Fruit fly (Drosophila melanogaster) whole organism, embryonic: Measurements from ENCODE around the gene Fam92.

ENCODE experiments used
- CG1024 ChIP-seq: fragments of 200-800 bp; sonication (Bioruptor generic); IDR thresholded peaks from 2 replicates; pipeline ENCODE4 v1.3.6; 2022; ENCODE audit warnings: missing biosample characterization, missing genetic modification characterization
- CG11504 ChIP-seq: fragments of 200-800 bp; sonication (Bioruptor generic); optimal IDR thresholded peaks from 3 replicates; lab custom pipeline; 2019; ENCODE audit warnings: missing biosample characterization, mild to moderate bottlenecking, missing genetic modification characterization, moderate library complexity
- CG12236 ChIP-seq: fragments of 200-800 bp; sonication (Bioruptor generic); optimal IDR thresholded peaks from 2 replicates; lab custom pipeline; 2016; ENCODE audit warnings: missing biosample characterization, missing genetic modification characterization
- CG14667 ChIP-seq: fragments of 200-800 bp; sonication (Bioruptor generic); IDR thresholded peaks from 2 replicates; pipeline ENCODE4 v1.3.6; 2022; ENCODE audit warnings: missing biosample characterization, missing genetic modification characterization
- CG15601 ChIP-seq: fragments of 200-800 bp; sonication (Bioruptor generic); optimal IDR thresholded peaks from 3 replicates; lab custom pipeline; 2019; ENCODE audit warnings: missing biosample characterization, mild to moderate bottlenecking, missing genetic modification characterization, moderate library complexity
- CG16863 ChIP-seq: fragments of 200-800 bp; sonication (Bioruptor generic); optimal IDR thresholded peaks from 3 replicates; lab custom pipeline; 2016; ENCODE audit warnings: missing biosample characterization, missing genetic modification characterization
- CG17568 ChIP-seq: fragments of 200-800 bp; sonication (Bioruptor generic); optimal IDR thresholded peaks from 2 replicates; lab custom pipeline; 2018; ENCODE audit warnings: missing biosample characterization, mild to moderate bottlenecking, missing genetic modification characterization, moderate library complexity
- CG2712 ChIP-seq: fragments of 200-800 bp; optimal IDR thresholded peaks from 3 replicates; lab custom pipeline; 2019; ENCODE audit warnings: missing biosample characterization, mild to moderate bottlenecking, missing genetic modification characterization, moderate library complexity
- CG30431 ChIP-seq: fragments of 200-800 bp; sonication (Bioruptor generic); optimal IDR thresholded peaks from 2 replicates; lab custom pipeline; 2017; ENCODE audit warnings: missing biosample characterization, missing genetic modification characterization
- CG3281 ChIP-seq: fragments of 200-800 bp; sonication (Bioruptor generic); optimal IDR thresholded peaks from 3 replicates; lab custom pipeline; 2017; ENCODE audit warnings: missing biosample characterization, mild to moderate bottlenecking, missing genetic modification characterization
- CG3407 ChIP-seq: fragments of 200-800 bp; sonication (Bioruptor generic); optimal IDR thresholded peaks from 2 replicates; lab custom pipeline; 2018; ENCODE audit warnings: missing biosample characterization, mild to moderate bottlenecking, missing genetic modification characterization
- CG6654 ChIP-seq: fragments of 200-800 bp; sonication (Bioruptor generic); optimal IDR thresholded peaks from 2 replicates; lab custom pipeline; 2017; ENCODE audit warnings: missing biosample characterization, mild to moderate bottlenecking, missing genetic modification characterization
- CG6791 ChIP-seq: fragments of 200-800 bp; sonication (Bioruptor generic); IDR thresholded peaks from 3 replicates; pipeline ENCODE4 v1.3.6; 2022; ENCODE audit warnings: missing biosample characterization, missing genetic modification characterization; ENCODE audit not compliant: partially characterized antibody
- CG7271 ChIP-seq: fragments of 200-800 bp; sonication (Bioruptor generic); optimal IDR thresholded peaks from 2 replicates; lab custom pipeline; 2018; ENCODE audit warnings: missing biosample characterization, mild to moderate bottlenecking, missing genetic modification characterization, moderate library complexity
- CG7786 ChIP-seq: fragments of 200-800 bp; sonication (Bioruptor generic); optimal IDR thresholded peaks from 2 replicates; lab custom pipeline; 2016; ENCODE audit warnings: missing biosample characterization, missing genetic modification characterization
- CG8089 ChIP-seq: fragments of 200-800 bp; sonication (Bioruptor generic); optimal IDR thresholded peaks from 3 replicates; lab custom pipeline; 2016; ENCODE audit warnings: missing biosample characterization, missing genetic modification characterization
- CG8290 ChIP-seq, 3 experiments: fragments of 200-800 bp; sonication (Bioruptor generic); optimal IDR thresholded peaks; 2 replicates each; lab custom pipeline; 2016 to 2019; ENCODE audit warnings: missing biosample characterization in 3 of 3, missing genetic modification characterization in 3 of 3, mild to moderate bottlenecking in 2 of 3, moderate library complexity in 1 of 3
- CG9437 ChIP-seq: fragments of 200-800 bp; sonication (Bioruptor generic); optimal IDR thresholded peaks from 2 replicates; lab custom pipeline; 2018; ENCODE audit warnings: missing biosample characterization, mild to moderate bottlenecking, missing genetic modification characterization
- CG9876 ChIP-seq: fragments of 200-800 bp; sonication (Bioruptor generic); optimal IDR thresholded peaks from 2 replicates; lab custom pipeline; 2016; ENCODE audit warnings: missing biosample characterization, missing genetic modification characterization
- CkIIα-i1 ChIP-seq: fragments of 200-800 bp; sonication (Bioruptor generic); IDR thresholded peaks from 2 replicates; pipeline ENCODE4 v1.3.6; 2022; ENCODE audit warnings: missing biosample characterization, missing genetic modification characterization
- Dek ChIP-seq: fragments of 200-800 bp; sonication (Bioruptor generic); optimal IDR thresholded peaks from 3 replicates; lab custom pipeline; 2019; ENCODE audit warnings: missing biosample characterization, mild to moderate bottlenecking, missing genetic modification characterization, moderate library complexity
- Eip74EF ChIP-seq, 2 experiments: fragments of 200-800 bp in 1 of 2; fragments of >200 bp in 1 of 2; sonication (Bioruptor generic) in 1 of 2; optimal IDR thresholded peaks; 2 replicates each; lab custom pipeline; 2017 to 2019; ENCODE audit warnings: missing biosample characterization in 2 of 2, missing genetic modification characterization in 2 of 2, mild to moderate bottlenecking in 1 of 2, moderate library complexity in 1 of 2
- Fer3 ChIP-seq: fragments of 200-800 bp; sonication (Bioruptor generic); optimal IDR thresholded peaks from 2 replicates; lab custom pipeline; 2018; ENCODE audit warnings: missing biosample characterization, mild to moderate bottlenecking, missing genetic modification characterization, moderate library complexity
- Hmx ChIP-seq: fragments of 200-800 bp; sonication (Bioruptor generic); optimal IDR thresholded peaks from 2 replicates; lab custom pipeline; 2016; ENCODE audit warnings: missing biosample characterization, missing genetic modification characterization
- Hr51 ChIP-seq, 2 experiments: fragments of 200-800 bp; sonication (Bioruptor generic); optimal IDR thresholded peaks; 2 replicates in 1 of 2; 3 replicates in 1 of 2; lab custom pipeline; 2016 to 2018; ENCODE audit warnings: missing biosample characterization in 2 of 2, missing genetic modification characterization in 2 of 2, mild to moderate bottlenecking in 1 of 2, moderate library complexity in 1 of 2
- Med ChIP-seq: fragments of 200-800 bp; sonication (Bioruptor generic); peaks from one replicate; lab custom pipeline; 2016; ENCODE audit warnings: missing biosample characterization, missing genetic modification characterization, mild to moderate bottlenecking, inconsistent platforms, moderate library complexity
- PHDP ChIP-seq: fragments of 200-800 bp; sonication (Bioruptor generic); optimal IDR thresholded peaks from 3 replicates; lab custom pipeline; 2018; ENCODE audit warnings: missing biosample characterization, mild to moderate bottlenecking, missing genetic modification characterization, moderate library complexity
- Vsx1 ChIP-seq: fragments of 200-800 bp; sonication (Bioruptor generic); optimal IDR thresholded peaks from 2 replicates; lab custom pipeline; 2017; ENCODE audit warnings: missing biosample characterization, mild to moderate bottlenecking, missing genetic modification characterization, missing genetic modification reagents
- ash1 ChIP-seq: fragments of 200-800 bp; sonication (Bioruptor generic); optimal IDR thresholded peaks from 2 replicates; lab custom pipeline; 2018; ENCODE audit warnings: missing biosample characterization, mild to moderate bottlenecking, missing genetic modification characterization
- crol ChIP-seq: fragments of 200-800 bp; sonication (Bioruptor generic); IDR thresholded peaks from 2 replicates; pipeline ENCODE4 v1.3.6; 2022; ENCODE audit warnings: missing biosample characterization, missing genetic modification characterization
- eyg ChIP-seq: fragments of 200-800 bp; sonication (Bioruptor generic); optimal IDR thresholded peaks from 3 replicates; lab custom pipeline; 2016; ENCODE audit warnings: missing biosample characterization, missing genetic modification characterization
- fd64A ChIP-seq: fragments of 200-800 bp; sonication (Bioruptor generic); optimal IDR thresholded peaks from 3 replicates; lab custom pipeline; 2018; ENCODE audit warnings: missing biosample characterization, mild to moderate bottlenecking, missing genetic modification characterization
- fru ChIP-seq: fragments of >200 bp; optimal IDR thresholded peaks from 2 replicates; lab custom pipeline; 2017
- gcm ChIP-seq: fragments of 200-800 bp; sonication (Bioruptor generic); optimal IDR thresholded peaks from 2 replicates; lab custom pipeline; 2019; ENCODE audit warnings: missing biosample characterization, mild to moderate bottlenecking, missing genetic modification characterization, moderate library complexity
- gem ChIP-seq: fragments of 200-800 bp; sonication (Bioruptor generic); optimal IDR thresholded peaks from 2 replicates; lab custom pipeline; 2019; ENCODE audit warnings: missing biosample characterization, mild to moderate bottlenecking, missing genetic modification characterization, moderate library complexity
- grau ChIP-seq: fragments of 200-800 bp; optimal IDR thresholded peaks from 3 replicates; lab custom pipeline; 2019; ENCODE audit warnings: missing biosample characterization, mild to moderate bottlenecking, missing genetic modification characterization, moderate library complexity
- her ChIP-seq: fragments of 200-800 bp; sonication (Bioruptor generic); optimal IDR thresholded peaks from 2 replicates; lab custom pipeline; 2016; ENCODE audit warnings: missing biosample characterization, missing genetic modification characterization
- hth ChIP-seq: fragments of >200 bp; optimal IDR thresholded peaks from 2 replicates; lab custom pipeline; 2017; ENCODE audit warnings: inconsistent platforms
- jing ChIP-seq: fragments of 200-800 bp; sonication (Bioruptor generic); optimal IDR thresholded peaks from 2 replicates; lab custom pipeline; 2018; ENCODE audit warnings: missing biosample characterization, mild to moderate bottlenecking, missing genetic modification characterization
- jumu ChIP-seq: fragments of 200-800 bp; sonication (Bioruptor generic); optimal IDR thresholded peaks from 3 replicates; lab custom pipeline; 2016; ENCODE audit warnings: missing biosample characterization, missing genetic modification characterization
- kah ChIP-seq: fragments of 200-800 bp; sonication (Bioruptor generic); optimal IDR thresholded peaks from 2 replicates; lab custom pipeline; 2018; ENCODE audit warnings: missing biosample characterization, mild to moderate bottlenecking, missing genetic modification characterization
- kay ChIP-seq: fragments of 200-800 bp; sonication (Bioruptor generic); optimal IDR thresholded peaks from 2 replicates; lab custom pipeline; 2016; ENCODE audit warnings: missing biosample characterization, missing genetic modification characterization
- klu ChIP-seq: fragments of 200-800 bp; sonication (Bioruptor generic); IDR thresholded peaks from 2 replicates; pipeline ENCODE4 v1.3.6; 2022; ENCODE audit warnings: missing biosample characterization, missing genetic modification characterization
- pfk ChIP-seq: fragments of 200-800 bp; sonication (Bioruptor generic); optimal IDR thresholded peaks from 2 replicates; lab custom pipeline; 2018; ENCODE audit warnings: missing biosample characterization, mild to moderate bottlenecking, missing genetic modification characterization, moderate library complexity
- psq ChIP-seq: fragments of 200-800 bp; sonication (Bioruptor generic); optimal IDR thresholded peaks from 2 replicates; lab custom pipeline; 2017; ENCODE audit warnings: missing biosample characterization, missing genetic modification characterization
- schlank ChIP-seq: fragments of 200-800 bp; sonication (Bioruptor generic); optimal IDR thresholded peaks from 2 replicates; lab custom pipeline; 2018; ENCODE audit warnings: missing biosample characterization, mild to moderate bottlenecking, missing genetic modification characterization
- scrt ChIP-seq: fragments of 200-800 bp; sonication (Bioruptor generic); optimal IDR thresholded peaks from 2 replicates; lab custom pipeline; 2018; ENCODE audit warnings: missing biosample characterization, mild to moderate bottlenecking, missing genetic modification characterization, moderate library complexity
- sob ChIP-seq: fragments of 200-800 bp; sonication (Bioruptor generic); IDR thresholded peaks from 2 replicates; pipeline ENCODE4 v1.3.6; 2022; ENCODE audit warnings: missing biosample characterization, missing genetic modification characterization
- unpg ChIP-seq: fragments of 200-800 bp; sonication (Bioruptor generic); optimal IDR thresholded peaks from 3 replicates; lab custom pipeline; 2018; ENCODE audit warnings: missing biosample characterization, mild to moderate bottlenecking, missing genetic modification characterization, moderate library complexity
- vfl ChIP-seq: fragments of 200-800 bp; sonication (Bioruptor generic); optimal IDR thresholded peaks from 2 replicates; lab custom pipeline; 2016; ENCODE audit warnings: missing biosample characterization, missing genetic modification characterization
- z ChIP-seq: fragments of 200-800 bp; sonication (Bioruptor generic); IDR thresholded peaks from 3 replicates; pipeline ENCODE4 v1.3.6; 2022; ENCODE audit warnings: missing biosample characterization, missing genetic modification characterization

Gene Fam92

dm6 chr2L:12463037-12463436 lies 38.3 kb downstream of the Fam92 start (continued):
- TF ChIP-seq Vsx1 (GFP tag; lab: Kevin White, UChicago) (peak; percentile 35), CG12236 (GFP tag; lab: Kevin White, UChicago) (no peak), grau (tag; lab: Kevin White, UChicago) (peak; percentile 1), vfl (GFP tag; lab: Kevin White, UChicago) (no peak), CG9437 (GFP tag; lab: Kevin White, UChicago) (no peak), Fer3 (tag; lab: Kevin White, UChicago) (peak; percentile 35), CG6791 (GFP tag; lab: Robert Waterston, UW) (no peak), gcm (no peak), CG16863 (GFP tag; lab: Kevin White, UChicago) (no peak), Hmx (GFP tag; lab: Kevin White, UChicago) (no peak), CG6654 (no peak), CG7271 (peak; percentile 10), CG15601 (tag; lab: Kevin White, UChicago) (peak; percentile 28), CG17568 (peak; percentile 71), CG14667 (GFP tag; lab: Robert Waterston, UW) (no peak), z (no peak), kay (GFP tag; lab: Kevin White, UChicago) (peak; percentile 6), fru (lab: Kevin White, UChicago) (no peak), fd64A (GFP tag; lab: Kevin White, UChicago) (peak; percentile 63), CkIIα-i1 (no peak), scrt (GFP tag; lab: Kevin White, UChicago) (peak; percentile 8), Eip74EF (GFP tag; optimal IDR thresholded peaks at IDR 0.05; lab: Kevin White, UChicago) (peak in 1 of 2 experiments; percentile 40), jumu (GFP tag; lab: Kevin White, UChicago) (no peak), CG3281 (peak; percentile 31), Hr51 (GFP tag; optimal IDR thresholded peaks at IDR 0.05; lab: Kevin White, UChicago) (peak in 1 of 2 experiments; percentile 38), pfk (no peak), her (GFP tag; lab: Kevin White, UChicago) (no peak), CG8290 (GFP tag; optimal IDR thresholded peaks at IDR 0.05; lab: Kevin White, UChicago) (no peak), CG8290 (tag; optimal IDR thresholded peaks at IDR 0.05; lab: Kevin White, UChicago) (peak in 1 of 2 experiments; percentile 47), sob (GFP tag; lab: Robert Waterston, UW) (no peak; the same call in 1 of the 2 replicates), schlank (peak; percentile 2), jing (GFP tag; lab: Kevin White, UChicago) (no peak), PHDP (tag; lab: Kevin White, UChicago) (peak; percentile 42), psq (GFP tag; lab: Kevin White, UChicago) (no peak), klu (no peak), unpg (GFP tag; lab: Kevin White, UChicago) (peak; percentile 19), CG3407 (peak; percentile 4), hth (no peak), gem (tag; lab: Kevin White, UChicago) (no peak), CG30431 (GFP tag; lab: Kevin White, UChicago) (no peak), CG2712 (tag; lab: Kevin White, UChicago) (peak; percentile 8), CG1024 (GFP tag; lab: Robert Waterston, UW) (0 out of 2 replicates have a peak, but pooled peaks have one; percentile 3), CG11504 (tag; lab: Kevin White, UChicago) (peak; percentile 18), kah (GFP tag; lab: Kevin White, UChicago) (peak; percentile 24), Med (peak; percentile 79), CG9876 (GFP tag; lab: Kevin White, UChicago) (no peak), eyg (no peak), ash1 (peak; percentile 60), CG8089 (GFP tag; lab: Kevin White, UChicago) (no peak), Dek (tag; lab: Kevin White, UChicago) (peak; percentile 40), crol (peak; percentile 57; the same call in 1 of the 2 replicates), CG7786 (GFP tag; lab: Kevin White, UChicago) (no peak)
